Fruit fly (Drosophila melanogaster): Measurements from ENCODE around the gene CG11594.

dm6 chr3L:4070221-4070995, 44.6 kb upstream of the CG11594 start:
- TF ChIP-seq BtbVII (GFP tag; optimal IDR thresholded peaks at IDR 0.05) (peak; percentile 77), Adf1 (GFP tag; IDR thresholded peaks at IDR 0.05) (peak; percentile 74), CG12391 (tag; optimal IDR thresholded peaks at IDR 0.05) (peak; percentile 77), HmgD (GFP tag; optimal IDR thresholded peaks at IDR 0.05) (peak; percentile 81), CG13287 (GFP tag; IDR thresholded peaks at IDR 0.05; ENCODE audit: partially characterized antibody) (no peak), pum (GFP tag; optimal IDR thresholded peaks at IDR 0.05) (peak; percentile 78), kni (GFP tag; optimal IDR thresholded peaks at IDR 0.05) (no peak), CG6683 (GFP tag; optimal IDR thresholded peaks at IDR 0.05) (peak; percentile 6), dmrt99B (tag; optimal IDR thresholded peaks at IDR 0.05) (peak; percentile 87)

All from whole organism, embryonic.